Fruit fly (Drosophila melanogaster): Measurements from ENCODE around the gene CG14572.
A peak's percentile ranks its signal among the peaks of the same experiment; 100 is the strongest.

Gene CG14572

DNA sequence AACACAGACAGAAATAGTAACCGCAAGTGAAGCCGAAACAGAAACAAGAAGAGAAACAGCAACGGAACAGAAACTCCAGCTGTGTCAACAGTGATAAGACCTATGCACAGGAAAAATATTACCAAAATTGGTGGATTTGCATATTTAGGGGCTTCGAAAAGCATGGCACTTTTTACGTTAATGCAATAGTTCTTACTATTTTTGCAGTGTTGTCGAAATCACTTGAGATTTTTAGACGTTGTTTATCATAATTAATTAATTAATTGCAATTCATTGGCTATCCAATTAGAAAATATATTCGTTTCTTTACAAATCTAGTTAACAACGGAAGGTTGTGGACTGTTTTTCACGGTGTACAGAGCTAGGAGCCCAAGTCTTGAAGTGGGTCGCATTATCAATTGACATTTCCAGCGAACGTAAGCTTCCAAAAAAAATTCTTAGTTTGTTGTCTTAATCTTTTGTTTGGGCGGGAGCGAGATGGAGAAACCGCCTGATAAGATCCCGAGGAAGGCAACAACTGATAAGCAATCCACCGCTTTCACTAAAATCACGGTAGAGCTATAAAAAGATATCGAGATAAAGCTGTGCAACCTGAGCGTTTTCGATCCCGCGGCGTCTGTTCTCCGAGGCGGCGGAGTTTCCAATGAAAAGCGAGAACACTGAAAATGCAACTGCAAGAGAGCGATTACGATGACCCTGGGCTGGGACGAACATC is 14.2 kb upstream of the CG14572 start (continued):
- TF ChIP-seq nmo (GFP tag; optimal IDR thresholded peaks at IDR 0.05) (peak; percentile 49), CG15601 (tag; optimal IDR thresholded peaks at IDR 0.05) (peak; percentile 4), lola (GFP tag; optimal IDR thresholded peaks at IDR 0.05) (peak in 1 of 3 experiments; percentile 70), CG16813 (GFP tag; IDR thresholded peaks at IDR 0.05; ENCODE audit: partially characterized antibody) (no peak), twi (tag; optimal IDR thresholded peaks at IDR 0.05) (peak; percentile 63), sd (tag; optimal IDR thresholded peaks at IDR 0.05) (no peak), CG15479 (GFP tag; optimal IDR thresholded peaks at IDR 0.05) (peak; percentile 79), chm (GFP tag; IDR thresholded peaks at IDR 0.05) (no peak), CG6765 (GFP tag; optimal IDR thresholded peaks at IDR 0.05) (no peak), TFAM (GFP tag; optimal IDR thresholded peaks at IDR 0.05) (no peak), tio (GFP tag; optimal IDR thresholded peaks at IDR 0.05) (peak; percentile 18), CG6689 (GFP tag; IDR thresholded peaks at IDR 0.05) (peak; percentile 33; the same call in 1 of the 2 replicates), zen (tag; optimal IDR thresholded peaks at IDR 0.05) (peak; percentile 16), CG16779 (GFP tag; IDR thresholded peaks at IDR 0.05) (no peak), CG33557 (GFP tag; optimal IDR thresholded peaks at IDR 0.05) (peak; percentile 31), Med (GFP tag) (peak; percentile 52), Ets65A (GFP tag) (peak; percentile 58), CG31441 (GFP tag; IDR thresholded peaks at IDR 0.05) (peak; percentile 44; the same call in 1 of the 2 replicates), CG6175 (GFP tag; IDR thresholded peaks at IDR 0.05) (no peak), sens (GFP tag) (peak; percentile 84), CG9727 (GFP tag; optimal IDR thresholded peaks at IDR 0.05) (peak; percentile 29), Atf-2 (GFP tag; optimal IDR thresholded peaks at IDR 0.05) (no peak), psq (GFP tag; optimal IDR thresholded peaks at IDR 0.05) (no peak), pho (GFP tag; optimal IDR thresholded peaks at IDR 0.05) (no peak), CG1602 (GFP tag; optimal IDR thresholded peaks at IDR 0.05) (no peak), CG14710 (tag; optimal IDR thresholded peaks at IDR 0.05) (peak; percentile 51), tin (GFP tag; optimal IDR thresholded peaks at IDR 0.05) (peak; percentile 22), CG2712 (tag; optimal IDR thresholded peaks at IDR 0.05) (peak; percentile 63), CG10959 (GFP tag; IDR thresholded peaks at IDR 0.05) (peak; percentile 38; the same call in 1 of the 2 replicates), CG10979 (tag; optimal IDR thresholded peaks at IDR 0.05) (peak; percentile 65), Mes4 (GFP tag; optimal IDR thresholded peaks at IDR 0.05) (no peak), CG13287 (GFP tag; IDR thresholded peaks at IDR 0.05; ENCODE audit: partially characterized antibody) (no peak), zf30C (GFP tag; optimal IDR thresholded peaks at IDR 0.05) (peak; percentile 73), sc (optimal IDR thresholded peaks at IDR 0.05) (no peak), sc (GFP tag; optimal IDR thresholded peaks at IDR 0.05) (peak; percentile 4), Lpt (GFP tag; optimal IDR thresholded peaks at IDR 0.05) (no peak), en (GFP tag; optimal IDR thresholded peaks at IDR 0.05) (no peak), ci (GFP tag; IDR thresholded peaks at IDR 0.05) (0 out of 3 replicates have a peak, but pooled peaks have one; percentile 29), grn (GFP tag; optimal IDR thresholded peaks at IDR 0.05) (peak; percentile 83)

DNA sequence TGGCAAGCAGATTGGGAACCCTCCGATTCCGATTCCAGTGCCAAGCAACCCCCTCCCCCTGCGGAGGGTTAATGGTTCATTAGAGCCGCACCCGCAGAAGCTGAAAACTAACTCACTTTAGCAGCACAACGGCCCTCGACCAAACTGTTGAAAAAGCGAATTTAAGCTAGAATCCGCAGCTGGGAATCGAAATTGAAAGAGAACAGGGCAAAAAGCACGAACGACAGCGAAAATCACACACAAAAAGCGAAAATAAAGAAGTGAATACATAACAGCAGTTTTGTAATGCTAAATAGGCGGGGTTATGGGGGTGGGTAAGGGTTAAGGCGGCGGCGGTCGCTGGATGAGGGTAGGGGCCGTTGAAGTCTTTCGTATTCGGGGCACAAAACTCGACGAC is 13.6 kb upstream of the CG14572 start:
- TF ChIP-seq crol (GFP tag; IDR thresholded peaks at IDR 0.05) (peak; percentile 25; the same call in 1 of the 2 replicates), ci (GFP tag; IDR thresholded peaks at IDR 0.05) (no peak), Fer2 (tag; optimal IDR thresholded peaks at IDR 0.05) (no peak), bcd (GFP tag; optimal IDR thresholded peaks at IDR 0.05) (no peak), pros (GFP tag; optimal IDR thresholded peaks at IDR 0.05) (peak; percentile 26), Pdp1 (GFP tag; optimal IDR thresholded peaks at IDR 0.05) (peak in 1 of 2 experiments; percentile 9), dan (GFP tag; IDR thresholded peaks at IDR 0.05) (no peak), CG17829 (tag; optimal IDR thresholded peaks at IDR 0.05) (no peak), zen2 (GFP tag; IDR thresholded peaks at IDR 0.05; ENCODE audit: partially characterized antibody) (no peak), Optix (GFP tag; IDR thresholded peaks at IDR 0.05) (no peak), CG3726 (GFP tag; IDR thresholded peaks at IDR 0.05) (no peak), CG31388 (GFP tag; optimal IDR thresholded peaks at IDR 0.05) (no peak), stwl (tag; optimal IDR thresholded peaks at IDR 0.05) (no peak), Kr (GFP tag; optimal IDR thresholded peaks at IDR 0.05) (peak; percentile 11)
